Fruit fly (Drosophila melanogaster): ENCODE measurements around the gene TTLL3B.

dm6 chr2L:6723750-6724503 is 8.7 kb upstream of the TTLL3B start, which contains the start of gene Liprin-alpha:
- TF ChIP-seq Sox102F (GFP tag; optimal IDR thresholded peaks at IDR 0.05) (no peak), CG10631 (GFP tag; optimal IDR thresholded peaks at IDR 0.05) (no peak), CG8319 (GFP tag; optimal IDR thresholded peaks at IDR 0.05) (no peak), CG7368 (GFP tag; optimal IDR thresholded peaks at IDR 0.05) (no peak), CG3032 (tag; optimal IDR thresholded peaks at IDR 0.05) (no peak), dac (GFP tag; optimal IDR thresholded peaks at IDR 0.05) (no peak), CG8632 (GFP tag; optimal IDR thresholded peaks at IDR 0.05) (no peak), Eip78C (GFP tag) (no peak), OdsH (GFP tag; optimal IDR thresholded peaks at IDR 0.05) (no peak), CG32006 (GFP tag; optimal IDR thresholded peaks at IDR 0.05) (no peak), CG15336 (GFP tag; IDR thresholded peaks at IDR 0.05) (no peak), ss (GFP tag; optimal IDR thresholded peaks at IDR 0.05) (no peak), CG4318 (GFP tag; optimal IDR thresholded peaks at IDR 0.05) (no peak), Sox15 (GFP tag; optimal IDR thresholded peaks at IDR 0.05) (no peak)

Measured in whole organism, prepupa.